Fruit fly (Drosophila melanogaster) whole organism, embryonic: Measurements from ENCODE around the gene GlnRS.

Source experiments
- CG3281 ChIP-seq: fragments of 200-800 bp; sonication (Bioruptor generic); optimal IDR thresholded peaks from 3 replicates; lab custom pipeline; 2017; ENCODE audit warnings: missing biosample characterization, mild to moderate bottlenecking, missing genetic modification characterization
- CG4820 ChIP-seq: fragments of 200-800 bp; sonication (Bioruptor generic); optimal IDR thresholded peaks from 3 replicates; lab custom pipeline; 2016; ENCODE audit warnings: missing biosample characterization, missing genetic modification characterization
- CG8281 ChIP-seq: fragments of 200-800 bp; sonication (Bioruptor generic); optimal IDR thresholded peaks from 2 replicates; lab custom pipeline; 2018; ENCODE audit warnings: missing biosample characterization, mild to moderate bottlenecking, missing genetic modification characterization, moderate library complexity
- Max ChIP-seq: fragments of 200-800 bp; sonication (Bioruptor generic); optimal IDR thresholded peaks from 2 replicates; lab custom pipeline; 2016; ENCODE audit warnings: missing biosample characterization, mild to moderate bottlenecking, missing genetic modification characterization
- YL-1 ChIP-seq: fragments of 200-800 bp; sonication (Bioruptor generic); optimal IDR thresholded peaks from 3 replicates; lab custom pipeline; 2017; ENCODE audit warnings: missing biosample characterization, mild to moderate bottlenecking, missing genetic modification characterization
- chm ChIP-seq: fragments of 200-800 bp; sonication (Bioruptor generic); IDR thresholded peaks from 2 replicates; pipeline ENCODE4 v1.3.6; 2022; ENCODE audit warnings: missing biosample characterization, missing genetic modification characterization
- emc ChIP-seq: fragments of 200-800 bp; sonication (Bioruptor generic); optimal IDR thresholded peaks from 2 replicates; lab custom pipeline; 2016; ENCODE audit warnings: missing biosample characterization, missing genetic modification characterization
- prd ChIP-seq, 3 experiments: fragments of >200 bp in 2 of 3; fragments of 200-800 bp in 1 of 3; sonication (Bioruptor generic) in 1 of 3; optimal IDR thresholded peaks in 2 of 3; IDR thresholded peaks in 1 of 3; 2 replicates in 2 of 3; 3 replicates in 1 of 3; pipeline versions ENCODE4 v1.3.6 to Lab custom; 2017 to 2022; ENCODE audit warnings: missing biosample characterization in 1 of 3, missing genetic modification characterization in 1 of 3
- wor ChIP-seq: fragments of 200-800 bp; sonication (Bioruptor generic); IDR thresholded peaks from 2 replicates; pipeline ENCODE4 v1.3.6; 2022; ENCODE audit warnings: missing biosample characterization, missing genetic modification characterization

- TF ChIP-seq wor (GFP tag; lab: Robert Waterston, UW) (no peak), Max (GFP tag; lab: Kevin White, UChicago) (no peak), YL-1 (GFP tag; lab: Kevin White, UChicago) (no peak), prd (optimal IDR thresholded peaks at IDR 0.05; lab: Kevin White, UChicago) (no peak), prd (GFP tag; IDR thresholded peaks at IDR 0.05; lab: Robert Waterston, UW) (no peak), CG8281 (no peak), CG3281 (no peak), chm (GFP tag; lab: Robert Waterston, UW) (no peak), emc (no peak), CG4820 (GFP tag; lab: Kevin White, UChicago) (no peak)
Observed at dm6 chr3R:25238771-25239700, 26.5 kb downstream of the GlnRS start.
